Worm (Caenorhabditis elegans): ENCODE results near the gene R07B7.10.

R07B7.10 gene

DNA sequence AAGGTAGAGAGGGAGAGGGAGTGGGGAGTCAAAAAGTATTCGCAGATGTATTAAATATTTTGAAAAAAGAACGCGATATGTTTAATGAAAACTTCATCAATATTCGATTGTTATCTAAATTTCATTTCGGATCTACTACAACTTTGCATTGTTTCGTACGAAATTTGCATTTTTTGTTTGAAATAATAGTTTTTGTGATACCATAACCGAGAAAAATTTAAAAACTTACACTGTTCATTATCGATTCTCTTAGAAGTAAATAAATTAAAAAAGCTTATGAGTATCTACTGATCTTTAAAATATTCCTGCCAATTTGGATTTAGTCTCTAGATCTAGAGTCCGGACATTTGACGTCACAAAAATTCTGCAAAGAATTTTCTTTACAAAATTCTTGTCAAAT is 2.7 kb upstream of the R07B7.10 start, which contains the start of gene R07B7.9:
R07B7.9 (minus strand) TSS at position 101 of the 400 bp plus-strand sequence.
- TF ChIP-seq unc-62 (GFP tag; optimal IDR thresholded peaks at IDR 0.05) (no peak), elt-2 (tag; optimal IDR thresholded peaks at IDR 0.05) (no peak), ceh-88 (GFP tag; IDR thresholded peaks at IDR 0.05) (no peak), C04F5.9 (tag; optimal IDR thresholded peaks at IDR 0.05) (no peak), unc-130 (tag; optimal IDR thresholded peaks at IDR 0.05) (no peak), unc-30 (tag; optimal IDR thresholded peaks at IDR 0.05) (no peak), fos-1 (tag; optimal IDR thresholded peaks at IDR 0.05) (no peak), hlh-17 (GFP tag; optimal IDR thresholded peaks at IDR 0.05; ENCODE audit: borderline replicate concordance) (no peak), nhr-11 (tag; optimal IDR thresholded peaks at IDR 0.05) (no peak), jun-1 (tag; optimal IDR thresholded peaks at IDR 0.05) (no peak), rnt-1 (tag; optimal IDR thresholded peaks at IDR 0.05) (no peak), C34B4.2 (tag; optimal IDR thresholded peaks at IDR 0.05) (no peak), nhr-84 (tag; optimal IDR thresholded peaks at IDR 0.05) (no peak), efl-3 (GFP tag; optimal IDR thresholded peaks at IDR 0.05) (no peak), nhr-47 (tag; optimal IDR thresholded peaks at IDR 0.05) (no peak), isw-1 (GFP tag; IDR thresholded peaks at IDR 0.05) (no peak), lin-39 (tag; optimal IDR thresholded peaks at IDR 0.05) (no peak), lir-3 (tag; optimal IDR thresholded peaks at IDR 0.05; ENCODE audit: poor library complexity) (no peak), unc-98 (GFP tag; IDR thresholded peaks at IDR 0.05) (no peak), dpl-1 (GFP tag; optimal IDR thresholded peaks at IDR 0.05) (no peak)

DNA sequence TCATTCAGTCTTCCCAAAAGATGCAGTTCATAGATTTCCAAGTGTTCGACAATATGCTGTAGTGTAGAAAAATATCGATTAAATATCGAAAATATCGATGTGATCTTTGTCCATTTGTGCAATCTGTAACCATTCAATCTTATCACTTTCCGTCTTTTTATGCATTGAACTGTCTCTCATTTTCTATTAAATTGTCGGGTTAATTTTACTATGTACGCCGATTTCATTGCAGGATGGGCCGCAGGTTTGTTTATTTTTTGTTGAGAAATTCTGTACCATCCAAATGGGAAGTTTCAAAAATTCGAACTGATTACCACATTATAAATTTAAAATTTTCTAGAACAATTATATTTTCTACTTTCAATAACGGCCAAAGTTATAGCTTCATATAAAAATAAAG is 1.2 kb downstream of the R07B7.10 start, which contains the start of gene R07B7.8:
R07B7.8 (minus strand) TSS at position 101 of the 400 bp plus-strand sequence.
- TF ChIP-seq lin-15B (tag; optimal IDR thresholded peaks at IDR 0.05) (no peak), tbx-2 (tag; optimal IDR thresholded peaks at IDR 0.05) (no peak), irx-1 (tag; optimal IDR thresholded peaks at IDR 0.05) (no peak), skn-1 (tag; optimal IDR thresholded peaks at IDR 0.05) (no peak), elt-2 (tag; optimal IDR thresholded peaks at IDR 0.05) (peak; percentile 8), aha-1 (tag; optimal IDR thresholded peaks at IDR 0.05) (no peak)

DNA sequence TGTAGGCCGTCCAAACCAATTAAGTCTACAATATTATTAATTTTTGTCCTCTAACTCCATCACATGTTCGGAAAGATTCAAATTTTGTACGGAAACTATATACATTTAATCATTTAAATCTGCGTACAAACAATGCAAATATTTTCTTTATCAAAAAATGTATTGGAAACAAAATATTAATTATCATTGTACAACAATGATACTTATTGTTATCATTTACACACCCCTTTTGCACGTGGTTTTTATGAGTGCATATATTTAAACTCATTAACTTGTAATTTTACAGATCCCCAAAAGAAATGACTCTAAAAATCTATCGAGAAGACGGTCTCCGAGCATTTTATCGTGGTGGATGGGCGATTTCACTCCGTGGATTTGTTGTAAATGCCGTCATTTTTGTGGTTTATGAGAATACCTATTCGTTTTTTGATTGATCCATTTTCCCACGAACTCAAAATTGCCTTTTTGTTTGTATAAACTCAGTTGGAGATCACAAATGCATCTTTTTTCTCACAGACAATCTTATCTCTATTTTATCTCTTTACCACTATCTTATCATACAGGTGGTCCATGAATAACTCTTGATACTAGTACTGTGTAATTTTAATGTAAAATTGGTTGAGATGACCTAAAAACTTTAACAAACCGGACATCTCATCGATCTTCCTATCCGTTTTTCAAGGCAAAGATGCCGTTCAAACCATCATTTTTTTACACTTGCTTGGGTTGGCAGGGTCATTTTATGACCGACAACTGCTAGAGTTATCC is 3.0 kb downstream of the R07B7.10 start:
- TF ChIP-seq hpl-2 (GFP tag; optimal IDR thresholded peaks at IDR 0.05) (no peak), elt-2 (tag; optimal IDR thresholded peaks at IDR 0.05) (peak; percentile 63), irx-1 (tag; optimal IDR thresholded peaks at IDR 0.05) (no peak), nhr-85 (tag) (peak; percentile 6), isw-1 (GFP tag; IDR thresholded peaks at IDR 0.05) (no peak), elt-3 (tag; optimal IDR thresholded peaks at IDR 0.05) (peak; percentile 75 to 98 (median 94)), lin-14 (GFP tag; optimal IDR thresholded peaks at IDR 0.05) (peak; percentile 3)

DNA sequence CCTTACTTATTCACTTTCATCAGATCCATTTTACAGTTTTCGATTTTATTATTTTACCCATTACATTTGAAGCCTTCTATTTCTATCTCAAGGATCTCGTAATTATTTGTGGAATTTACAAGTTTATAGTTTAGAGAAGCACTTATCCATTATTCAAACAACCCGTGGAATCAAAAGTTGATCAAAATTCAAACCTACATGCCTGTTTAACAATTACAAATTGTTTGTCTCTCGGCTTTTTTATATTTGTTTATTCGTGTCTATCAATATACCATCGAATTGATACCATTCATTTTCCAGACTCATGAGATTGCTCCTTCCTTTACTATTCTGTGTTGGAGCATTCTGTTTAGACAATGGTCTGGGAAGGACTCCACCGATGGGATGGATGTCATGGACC is 3.9 kb downstream of the R07B7.10 start, which contains the start of gene gana-1:
gana-1 (plus strand) TSS at position 301 of the 400 bp plus-strand sequence.
- TF ChIP-seq ceh-90 (tag; optimal IDR thresholded peaks at IDR 0.05): no peak
- no peak for TF ChIP-seq fkh-4 (tag; optimal IDR thresholded peaks at IDR 0.05; ENCODE audit: borderline replicate concordance)
- no peak for TF ChIP-seq grh-1 (GFP tag; IDR thresholded peaks at IDR 0.05)
- TF ChIP-seq egl-27 (tag; optimal IDR thresholded peaks at IDR 0.05): no peak
- no peak for TF ChIP-seq hlh-4 (tag; optimal IDR thresholded peaks at IDR 0.05)
- no peak for TF ChIP-seq Y116A8C.19 (tag; optimal IDR thresholded peaks at IDR 0.05; ENCODE audit: borderline replicate concordance)
- no peak for TF ChIP-seq ces-1 (GFP tag; optimal IDR thresholded peaks at IDR 0.05)
- TF ChIP-seq lin-39 (tag; optimal IDR thresholded peaks at IDR 0.05): no peak
- no peak for TF ChIP-seq egl-13 (tag; optimal IDR thresholded peaks at IDR 0.05)
- no peak for TF ChIP-seq lin-35 (GFP tag; optimal IDR thresholded peaks at IDR 0.05)
- TF ChIP-seq nhr-28 (tag; optimal IDR thresholded peaks at IDR 0.05): no peak
- TF ChIP-seq lin-14 (GFP tag; optimal IDR thresholded peaks at IDR 0.05): no peak
- no peak for TF ChIP-seq mab-9 (GFP tag; IDR thresholded peaks at IDR 0.05)
- TF ChIP-seq sptf-1 (tag; optimal IDR thresholded peaks at IDR 0.05): no peak
- TF ChIP-seq nhr-12 (tag; optimal IDR thresholded peaks at IDR 0.05): no peak
